Fruit fly (Drosophila melanogaster) S2 (cell line): ENCODE measurements around the gene CG12519.
"Not testable (repeated sequence)": the region's sequence is repeated elsewhere in the genome, so short reads cannot be mapped to it uniquely, and the experiment has no call there.

Source experiments
- CG8478 ChIP-seq: fragments of >200 bp; optimal IDR thresholded peaks from 2 replicates; lab custom pipeline; 2018
- CTCF ChIP-seq, 2 experiments: fragments of >200 bp; optimal IDR thresholded peaks; 2 replicates each; lab custom pipeline; 2018

Gene CG12519

DNA sequence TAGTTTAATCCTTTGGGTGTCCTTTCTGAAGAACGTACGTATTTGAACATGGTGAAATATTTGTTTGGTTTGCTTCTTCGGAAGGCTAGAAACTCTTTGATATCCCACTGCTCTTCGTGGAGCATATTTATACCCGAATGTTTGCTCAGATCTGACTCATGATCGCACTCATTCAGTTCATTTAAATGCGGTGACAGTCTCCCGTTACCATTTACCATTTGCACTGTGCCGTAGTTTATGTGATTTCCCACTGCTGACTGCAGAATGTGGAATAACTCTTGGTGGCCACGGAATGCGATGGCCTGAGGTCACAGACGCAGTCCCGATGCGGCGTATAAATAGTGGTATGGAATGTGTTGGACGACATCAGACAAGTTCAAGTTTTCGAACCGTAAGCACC lies at the start of gene CG12519, which contains the start of gene 825-Oak:
Gene CG12519 (plus strand): TSS at position 364 of the 400 bp plus-strand sequence.
Gene 825-Oak (minus strand): TSS at position 101 of the 400 bp plus-strand sequence.
- TF ChIP-seq CG8478 (lab: Kevin White, UChicago); CTCF (optimal IDR thresholded peaks at IDR 0.05; lab: Kevin White, UChicago): not testable (repeated sequence)

DNA sequence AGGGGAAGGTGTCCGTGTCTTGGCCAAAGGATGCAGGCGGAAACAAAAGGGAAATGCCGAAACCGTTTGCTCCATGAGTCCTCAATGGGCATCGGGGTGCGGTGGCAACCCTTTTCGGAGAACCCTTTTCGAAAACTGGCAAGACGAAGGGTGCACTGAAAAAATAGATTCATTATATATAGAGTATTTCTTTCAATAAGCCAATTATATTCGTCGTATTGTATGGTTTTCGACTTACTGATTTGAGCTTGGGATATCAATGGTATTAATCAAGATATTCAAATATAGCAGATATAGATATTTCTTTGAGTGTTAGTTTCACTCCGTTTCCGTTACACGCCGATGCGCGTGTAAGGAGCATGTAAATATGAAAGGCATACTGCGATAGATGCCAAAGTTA lies 30.1 kb upstream of the CG12519 start:
- TF ChIP-seq CG8478 (lab: Kevin White, UChicago) (no peak), CTCF (optimal IDR thresholded peaks at IDR 0.05; lab: Kevin White, UChicago) (no peak)

DNA sequence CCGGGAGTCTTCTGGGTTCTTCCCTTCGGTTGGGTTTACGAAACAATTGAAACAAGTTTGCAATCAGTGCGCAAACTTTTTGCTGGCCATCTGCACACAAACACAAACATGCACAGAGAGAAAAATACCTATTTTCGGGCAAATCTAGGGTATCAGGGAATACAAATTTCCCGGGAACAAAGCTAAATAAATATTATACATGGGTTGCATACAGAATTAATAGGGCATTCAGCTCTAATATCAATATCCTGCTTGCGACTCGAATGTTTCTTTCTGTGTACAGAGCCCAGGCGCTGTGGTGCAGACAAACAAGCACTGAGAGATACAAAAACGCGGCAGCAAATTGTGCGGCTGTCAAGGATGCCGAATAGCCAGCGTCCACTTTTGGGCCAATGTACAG lies 28.2 kb upstream of the CG12519 start:
- TF ChIP-seq CG8478 (lab: Kevin White, UChicago): no peak
- TF ChIP-seq CTCF (optimal IDR thresholded peaks at IDR 0.05; lab: Kevin White, UChicago): no peak

DNA sequence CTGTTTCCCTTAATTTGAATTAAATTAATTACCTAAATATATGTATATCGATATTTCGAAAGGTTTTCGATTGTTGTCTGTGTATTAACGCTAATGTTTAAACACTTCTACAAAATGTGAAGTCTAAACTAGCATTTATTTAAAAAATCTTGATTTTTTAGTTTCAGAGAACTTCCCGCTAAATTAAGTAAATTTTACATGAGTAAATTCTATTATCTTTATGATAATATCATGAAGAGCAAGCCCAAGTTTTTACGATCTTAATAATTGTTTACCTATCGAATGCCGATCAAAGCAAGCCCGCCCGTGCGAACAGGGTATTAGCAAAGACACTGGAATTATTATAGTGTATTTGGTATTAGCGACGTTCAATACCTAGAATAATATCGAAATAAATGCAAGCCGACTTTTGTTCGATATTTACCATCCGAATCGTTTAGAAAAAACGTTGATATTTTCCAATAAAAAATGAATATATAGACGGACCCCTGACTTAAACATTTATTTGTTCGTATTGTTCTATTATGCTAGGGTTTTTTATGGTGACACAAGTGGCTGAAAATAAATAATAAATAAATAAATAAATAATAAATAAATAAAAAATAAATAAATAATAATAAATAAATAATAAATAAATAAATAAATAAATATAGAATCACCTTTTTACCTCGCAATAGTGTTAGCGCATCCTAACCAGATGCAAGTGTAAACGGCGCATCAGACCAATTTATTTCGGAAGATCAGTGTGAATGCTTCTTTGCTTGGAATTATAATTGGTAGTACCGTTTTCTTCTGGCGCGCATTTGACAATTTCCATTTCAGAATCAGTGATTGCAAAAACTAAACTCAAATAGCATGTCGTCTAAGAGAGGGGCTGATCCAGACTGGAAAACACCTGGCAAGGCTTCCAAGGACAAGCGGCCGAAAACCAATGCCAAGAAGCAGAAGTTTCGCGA lies 25.6 kb upstream of the CG12519 start, which contains the start of the genes CG33062 and Chd3:
Gene CG33062 (minus strand): TSS at position 51 of the 956 bp plus-strand sequence.
Gene Chd3 (plus strand): TSS at position 780 of the 956 bp plus-strand sequence.
- TF ChIP-seq CG8478 (lab: Kevin White, UChicago): no peak
- TF ChIP-seq CTCF (optimal IDR thresholded peaks at IDR 0.05; lab: Kevin White, UChicago): no peak

DNA sequence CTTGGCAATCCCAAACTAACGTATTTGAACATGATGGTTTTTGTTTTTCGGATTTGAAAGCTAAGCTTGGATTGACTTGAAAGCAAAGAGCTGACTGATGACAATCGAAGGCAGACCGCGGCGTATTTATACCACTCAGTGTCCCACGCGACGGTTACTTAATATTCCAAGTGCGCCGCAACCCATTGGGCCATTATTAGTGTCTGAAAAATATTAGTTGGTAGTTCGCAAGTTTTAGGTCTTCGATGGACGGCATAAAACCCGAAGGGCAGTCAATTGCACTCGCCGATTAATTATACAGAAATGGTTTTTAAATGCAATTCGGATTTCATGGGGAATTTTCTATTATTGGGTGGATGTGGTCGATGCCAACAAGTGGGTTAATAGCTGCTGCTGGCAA lies 7.6 kb upstream of the CG12519 start, which contains the start of gene CG14095:
Gene CG14095 (minus strand): TSS at position 101 of the 400 bp plus-strand sequence.
- TF ChIP-seq CTCF (optimal IDR thresholded peaks at IDR 0.05; lab: Kevin White, UChicago) (no peak), CG8478 (lab: Kevin White, UChicago) (no peak)

DNA sequence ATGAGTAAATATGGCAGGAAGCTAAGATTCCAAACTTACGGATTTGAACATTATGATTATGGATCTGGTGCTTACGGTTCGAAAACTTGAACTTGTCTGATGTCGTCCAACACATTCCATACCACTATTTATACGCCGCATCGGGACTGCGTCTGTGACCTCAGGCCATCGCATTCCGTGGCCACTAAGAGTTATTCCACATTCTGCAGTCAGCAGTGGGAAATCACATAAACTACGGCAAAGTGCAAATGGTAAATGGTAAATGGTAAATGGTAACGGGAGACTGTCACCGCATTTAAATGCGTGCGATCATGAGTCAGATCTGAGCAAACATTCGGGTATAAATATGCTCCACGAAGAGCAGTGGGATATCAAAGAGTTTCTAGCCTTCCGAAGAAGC lies 5.3 kb upstream of the CG12519 start, which contains the start of the genes CG14096 and CG32214:
Gene CG14096 (minus strand): TSS at position 101 of the 400 bp plus-strand sequence.
Gene CG32214 (plus strand): TSS at position 368 of the 400 bp plus-strand sequence.
- TF ChIP-seq CG8478 (lab: Kevin White, UChicago); CTCF (optimal IDR thresholded peaks at IDR 0.05; lab: Kevin White, UChicago): not testable (repeated sequence)

DNA sequence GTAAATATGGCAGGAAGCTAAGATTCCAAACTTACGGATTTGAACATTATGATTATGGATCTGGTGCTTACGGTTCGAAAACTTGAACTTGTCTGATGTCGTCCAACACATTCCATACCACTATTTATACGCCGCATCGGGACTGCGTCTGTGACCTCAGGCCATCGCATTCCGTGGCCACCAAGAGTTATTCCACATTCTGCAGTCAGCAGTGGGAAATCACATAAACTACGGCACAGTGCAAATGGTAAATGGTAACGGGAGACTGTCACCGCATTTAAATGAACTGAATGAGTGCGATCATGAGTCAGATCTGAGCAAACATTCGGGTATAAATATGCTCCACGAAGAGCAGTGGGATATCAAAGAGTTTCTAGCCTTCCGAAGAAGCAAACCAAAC lies 3.2 kb downstream of the CG12519 start, which contains the start of the genes CG18294 and CG32213:
Gene CG18294 (minus strand): TSS at position 101 of the 400 bp plus-strand sequence.
Gene CG32213 (plus strand): TSS at position 362 of the 400 bp plus-strand sequence.
- TF ChIP-seq CG8478 (lab: Kevin White, UChicago); CTCF (optimal IDR thresholded peaks at IDR 0.05; lab: Kevin White, UChicago): not testable (repeated sequence)

DNA sequence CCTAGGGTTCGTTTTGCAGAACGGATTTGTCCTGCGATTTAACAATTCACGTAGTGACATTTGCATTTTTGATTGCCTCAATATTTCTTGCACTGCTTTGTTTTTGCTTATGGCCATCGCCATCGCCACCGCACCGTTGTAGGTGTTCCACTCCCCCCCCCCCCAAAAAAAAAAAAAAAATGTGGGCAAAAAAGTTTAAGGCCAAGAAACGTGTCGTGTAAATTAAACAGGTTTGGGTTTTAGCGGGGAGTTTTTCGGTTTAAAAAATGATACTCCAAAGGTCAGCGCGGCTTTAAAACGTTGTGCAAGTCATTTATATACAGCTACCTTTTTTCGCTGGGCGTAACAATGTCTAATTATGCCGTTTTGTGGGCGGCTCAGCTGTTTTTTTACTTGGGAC lies 8.9 kb downstream of the CG12519 start:
- no peak for TF ChIP-seq CTCF (optimal IDR thresholded peaks at IDR 0.05; lab: Kevin White, UChicago)
- TF ChIP-seq CG8478 (lab: Kevin White, UChicago): no peak

DNA sequence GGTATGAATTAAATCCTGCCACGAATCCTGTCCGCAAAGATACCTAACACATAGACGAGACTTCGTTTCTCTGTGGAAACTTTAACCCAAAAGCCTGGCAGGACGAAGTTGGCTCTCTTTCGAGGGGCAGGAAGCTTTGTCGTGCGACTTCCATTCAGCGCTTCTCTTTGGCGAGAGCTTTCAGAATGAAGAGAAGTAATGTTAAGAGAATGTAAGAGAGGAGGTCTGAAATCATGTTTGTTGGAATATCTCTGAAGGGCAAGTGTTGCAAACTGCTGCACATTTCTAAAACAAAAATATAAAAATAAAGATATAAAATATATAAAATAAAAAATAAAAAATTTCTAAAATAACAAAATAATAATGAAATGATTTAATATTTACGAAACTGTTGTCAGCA lies 9.7 kb downstream of the CG12519 start:
- TF ChIP-seq CTCF (optimal IDR thresholded peaks at IDR 0.05; lab: Kevin White, UChicago) (no peak), CG8478 (lab: Kevin White, UChicago) (no peak)

DNA sequence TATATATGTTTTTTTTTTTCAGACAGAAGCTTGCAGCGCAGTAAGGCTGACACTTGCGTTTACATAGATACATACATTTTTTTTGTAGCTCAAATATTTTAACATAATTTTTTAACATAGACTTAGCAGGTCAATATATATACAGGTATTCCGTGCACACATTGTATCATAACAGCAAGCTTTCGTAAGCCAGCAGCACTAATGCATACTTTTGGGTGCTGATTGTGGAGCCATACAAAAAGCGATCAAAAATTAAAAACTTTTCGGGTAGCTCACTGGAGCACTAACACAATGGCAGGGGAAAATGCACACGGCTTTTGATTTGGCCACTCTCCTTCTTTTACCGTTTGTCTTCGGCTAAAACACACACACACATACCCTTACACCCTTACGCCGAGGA lies 10.7 kb downstream of the CG12519 start:
- TF ChIP-seq CTCF (optimal IDR thresholded peaks at IDR 0.05; lab: Kevin White, UChicago) (no peak), CG8478 (lab: Kevin White, UChicago) (no peak)

DNA sequence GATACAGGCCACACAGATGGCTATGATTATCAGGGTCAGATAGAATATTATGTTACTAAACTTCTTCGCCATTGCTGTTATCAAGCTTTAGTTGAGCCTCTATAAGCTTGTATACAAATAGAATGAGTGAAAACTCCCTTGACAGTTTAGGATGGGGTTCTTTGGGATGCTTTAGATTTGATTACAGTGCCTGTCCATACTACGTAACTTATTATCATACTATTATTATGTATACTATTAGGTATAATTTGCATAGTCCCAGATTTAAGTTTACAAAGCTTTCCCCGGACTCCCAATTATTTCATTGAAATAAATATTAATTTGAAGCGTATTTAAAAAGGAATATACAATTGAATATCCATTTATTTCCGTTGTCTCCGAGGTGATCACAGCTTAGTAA lies 14.1 kb downstream of the CG12519 start, which contains the start of gene brv1:
Gene brv1 (minus strand): TSS at position 101 of the 400 bp plus-strand sequence.
- TF ChIP-seq CG8478 (lab: Kevin White, UChicago): no peak
- no peak for TF ChIP-seq CTCF (optimal IDR thresholded peaks at IDR 0.05; lab: Kevin White, UChicago)

DNA sequence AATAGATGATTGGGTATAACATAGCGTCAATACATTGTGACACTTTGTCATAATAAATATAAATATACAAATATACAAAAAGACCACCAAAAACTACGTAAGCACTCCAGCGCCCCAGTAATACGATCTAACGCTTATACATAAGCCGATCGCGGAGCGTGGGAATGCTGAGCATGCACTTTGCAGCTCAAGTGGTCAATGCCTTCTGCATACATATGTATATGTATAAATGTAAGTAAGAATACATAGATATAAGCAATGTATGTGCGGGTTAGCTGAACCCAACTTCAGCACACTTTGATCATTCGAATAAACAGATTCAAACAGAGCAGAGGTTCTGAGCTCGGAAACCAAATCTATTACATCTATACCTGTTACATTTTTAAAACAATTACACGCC lies 15.0 kb downstream of the CG12519 start, which contains the start of gene CG32212:
Gene CG32212 (plus strand): TSS at position 301 of the 400 bp plus-strand sequence.
- not testable (repeated sequence) for TF ChIP-seq CTCF (optimal IDR thresholded peaks at IDR 0.05; lab: Kevin White, UChicago); CG8478 (lab: Kevin White, UChicago)

DNA sequence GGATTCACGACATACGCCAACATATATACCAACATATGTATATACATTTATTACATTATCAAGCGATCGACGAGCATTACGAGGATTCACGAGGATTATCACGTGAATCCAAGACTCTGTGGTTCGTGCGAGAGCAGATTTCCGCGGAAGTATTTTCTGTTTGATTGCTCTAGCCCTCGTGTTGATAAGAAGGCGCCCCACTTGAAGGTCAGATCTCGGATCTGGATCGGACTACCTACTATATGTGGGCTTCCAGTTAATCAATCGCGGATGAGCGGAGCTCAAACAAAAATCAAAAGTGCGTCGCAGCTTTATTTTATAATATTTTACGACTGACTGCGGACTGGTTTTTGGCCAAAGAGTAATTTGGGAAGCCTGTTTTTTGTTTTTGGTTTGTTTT lies 22.7 kb downstream of the CG12519 start:
- TF ChIP-seq CTCF (optimal IDR thresholded peaks at IDR 0.05; lab: Kevin White, UChicago) (no peak), CG8478 (lab: Kevin White, UChicago) (no peak)

DNA sequence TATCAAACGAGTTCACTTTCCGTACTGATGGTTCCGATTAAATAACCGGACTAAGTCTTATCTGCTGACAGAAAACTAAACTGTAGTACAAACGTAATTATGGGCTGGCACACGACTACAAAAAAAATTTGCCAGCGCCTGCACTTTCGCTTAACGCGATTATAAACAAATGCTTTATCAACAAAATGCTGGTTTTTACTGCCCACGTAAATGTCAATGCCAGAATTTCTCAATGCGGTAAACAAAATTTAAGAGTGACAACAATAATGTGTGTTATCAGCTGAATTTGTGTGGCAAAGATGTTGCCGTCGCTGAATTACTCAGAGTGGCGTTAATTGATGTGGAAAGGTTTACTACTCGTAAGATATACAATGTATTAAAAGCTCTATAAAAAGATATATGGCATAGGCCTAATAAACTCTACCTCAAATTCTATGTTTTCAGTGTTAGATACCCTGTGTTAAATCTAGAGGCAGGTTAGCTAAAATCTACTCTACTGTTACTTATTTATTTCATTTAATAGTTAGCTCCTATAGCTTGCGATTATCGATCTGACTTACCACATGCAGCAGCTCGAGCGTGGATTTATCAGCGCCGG lies 23.8 kb downstream of the CG12519 start:
- TF ChIP-seq CG8478 (lab: Kevin White, UChicago) (no peak), CTCF (optimal IDR thresholded peaks at IDR 0.05; lab: Kevin White, UChicago) (no peak)
